Fruit fly (Drosophila melanogaster) whole organism: ENCODE results near the gene Bap111.

ENCODE experiments used
- pan ChIP-seq: fragments of >200 bp; optimal IDR thresholded peaks from 2 replicates; lab custom pipeline; 2017
- usp ChIP-seq: fragments of >200 bp; optimal IDR thresholded peaks from 2 replicates; lab custom pipeline; 2017; ENCODE audit warnings: missing biosample characterization, missing genetic modification characterization, mixed read lengths

- TF ChIP-seq usp: no peak
- no peak for TF ChIP-seq pan (lab: Kevin White, UChicago)
These were observed 38.8 kb upstream of the Bap111 start for dm6 chrX:9110155-9110909.
